Worm (Caenorhabditis elegans) whole organism, L2 larva: ENCODE data around the gene F27B10.1.

Source experiments
- nhr-10 ChIP-seq: sonication (generic microtip); optimal IDR thresholded peaks from 2 replicates; lab custom pipeline; 2017; ENCODE audit warnings: missing biosample characterization, missing genetic modification characterization
- nhr-25 ChIP-seq: fragments of 150-350 bp; sonication (generic microtip); optimal IDR thresholded peaks from 3 replicates; lab custom pipeline; 2014; ENCODE audit warnings: missing biosample characterization, missing genetic modification characterization

DNA sequence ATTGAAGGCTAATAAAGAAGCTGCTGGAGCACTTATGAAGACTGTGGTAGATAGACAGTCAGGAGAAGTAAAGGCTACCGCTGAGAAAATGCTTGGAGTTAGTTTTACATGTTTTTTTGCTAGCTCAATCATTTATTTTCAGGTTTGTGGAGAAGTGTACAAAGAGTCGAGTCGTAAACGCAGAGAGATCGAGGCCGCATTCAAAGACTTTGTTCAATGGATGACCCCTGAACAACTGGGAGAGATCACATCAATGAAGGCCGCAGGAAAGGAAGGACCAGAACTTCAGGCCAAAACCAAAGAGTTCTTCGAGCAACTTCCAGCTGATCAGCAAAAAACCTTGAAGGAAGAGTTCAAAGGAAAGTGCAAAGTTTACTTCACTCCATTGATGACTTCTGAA, 6.4 kb downstream of the F27B10.1 start:
- TF ChIP-seq nhr-10 (tag; lab: Kevin White, UChicago) (no peak), nhr-25 (tag; lab: Kevin White, UChicago) (no peak)
